Worm (Caenorhabditis elegans) whole organism, L3 larva: ENCODE data around the gene F22B5.4.

Source experiments
- R02D3.7 ChIP-seq: fragments of 150-350 bp; optimal IDR thresholded peaks from 2 replicates; lab custom pipeline; 2014; ENCODE audit warnings: missing biosample characterization, missing genetic modification characterization
- ama-1 ChIP-seq: fragments of 150-350 bp; optimal IDR thresholded peaks from 2 replicates; lab custom pipeline; 2018
- lin-39 ChIP-seq: fragments of 150-350 bp; optimal IDR thresholded peaks from 2 replicates; lab custom pipeline; 2018; ENCODE audit warnings: missing biosample characterization, missing genetic modification reagents, missing genetic modification characterization
- nhr-12 ChIP-seq: fragments of 150-350 bp; optimal IDR thresholded peaks from 2 replicates; lab custom pipeline; 2014; ENCODE audit warnings: missing biosample characterization, missing genetic modification characterization
- nhr-237 ChIP-seq: fragments of 150-350 bp; optimal IDR thresholded peaks from 2 replicates; lab custom pipeline; 2014; ENCODE audit warnings: missing biosample characterization, missing genetic modification characterization
- nhr-43 ChIP-seq: sonication (generic microtip); optimal IDR thresholded peaks from 2 replicates; lab custom pipeline; 2016; ENCODE audit warnings: mild to moderate bottlenecking, missing genetic modification characterization, missing compliant biosample characterization; ENCODE audit not compliant: poor library complexity, severe bottlenecking
- pqm-1 ChIP-seq: fragments of 150-350 bp; optimal IDR thresholded peaks from 2 replicates; lab custom pipeline; 2017; ENCODE audit warnings: missing biosample characterization, missing genetic modification characterization, inconsistent platforms
- sea-2 ChIP-seq: fragments of 150-350 bp; sonication (generic microtip); optimal IDR thresholded peaks from 4 replicates; lab custom pipeline; 2014; ENCODE audit warnings: missing biosample characterization, missing genetic modification reagents, missing genetic modification characterization
- snpc-4 ChIP-seq: fragments of 150-350 bp; optimal IDR thresholded peaks from 2 replicates; lab custom pipeline; 2014; ENCODE audit warnings: missing biosample characterization, missing genetic modification characterization
- unc-62 ChIP-seq: fragments of 150-350 bp; sonication (generic microtip); optimal IDR thresholded peaks from 4 replicates; lab custom pipeline; 2014; ENCODE audit warnings: missing biosample characterization, missing genetic modification reagents, missing genetic modification characterization
- ztf-11 ChIP-seq: fragments of 150-350 bp; optimal IDR thresholded peaks from 2 replicates; lab custom pipeline; 2014; ENCODE audit warnings: missing biosample characterization, missing genetic modification characterization

DNA sequence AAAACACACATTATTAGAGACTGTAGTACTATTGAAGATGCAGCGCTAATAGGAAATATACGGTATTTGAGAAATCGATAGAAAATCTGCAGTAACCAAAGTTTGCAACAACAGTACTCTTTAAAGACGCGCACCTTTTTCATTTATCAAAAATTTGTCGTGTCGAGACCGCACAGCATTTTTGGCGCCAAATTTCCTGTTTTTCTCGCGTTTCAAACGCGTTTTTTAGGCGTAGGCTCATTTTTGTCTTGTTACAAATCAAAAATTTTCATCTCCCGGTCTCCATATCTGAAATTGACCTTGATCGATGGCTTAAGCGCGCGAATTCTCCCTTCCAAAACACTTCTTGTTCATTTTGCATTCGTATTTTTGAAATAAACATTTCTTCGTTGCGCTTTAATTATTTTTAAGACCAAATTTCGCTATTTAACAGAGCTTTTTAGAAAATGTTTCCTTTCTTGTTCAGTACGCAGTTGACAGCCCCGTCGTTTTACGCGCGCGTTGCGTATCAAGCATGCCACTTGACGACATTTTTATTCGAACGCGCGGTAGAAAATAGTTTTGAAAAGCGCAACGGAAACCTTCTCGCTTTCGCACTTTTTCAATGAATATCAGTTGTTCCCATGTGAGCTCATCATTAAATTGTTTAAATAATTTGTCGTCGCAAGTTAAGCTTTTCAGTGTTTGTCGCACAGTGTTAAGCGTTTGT lies 7.3 kb downstream of the F22B5.4 start:
- TF ChIP-seq R02D3.7 (tag; lab: Kevin White, UChicago) (no peak), snpc-4 (tag; lab: Kevin White, UChicago) (no peak), unc-62 (GFP tag; lab: Kevin White, UChicago) (no peak), ztf-11 (no peak), nhr-237 (tag; lab: Kevin White, UChicago) (no peak), lin-39 (no peak), ama-1 (no peak), nhr-12 (tag; lab: Kevin White, UChicago) (no peak), sea-2 (GFP tag; lab: Kevin White, UChicago) (no peak), nhr-43 (tag; lab: Kevin White, UChicago) (no peak), pqm-1 (no peak)
